Worm (Caenorhabditis elegans): ENCODE data around the gene C33G3.6.
A peak's percentile ranks its signal among the peaks of the same experiment; 100 is the strongest.

Gene C33G3.6

ce11 chrX:14115480-14116161 lies 31.5 kb upstream of the C33G3.6 start, which contains the start of gene F28H6.7 (continued):
- TF ChIP-seq madf-8 (GFP tag; conservative IDR thresholded peaks at IDR 0.05) (no peak), akir-1 (GFP tag; optimal IDR thresholded peaks at IDR 0.05) (no peak), ceh-79 (tag; optimal IDR thresholded peaks at IDR 0.05) (peak; percentile 27), lir-1 (GFP tag; conservative IDR thresholded peaks at IDR 0.05) (no peak), lsl-1 (GFP tag; optimal IDR thresholded peaks at IDR 0.05) (no peak), F37B4.10 (GFP tag; IDR thresholded peaks at IDR 0.05) (no peak), K12H6.12 (tag; optimal IDR thresholded peaks at IDR 0.05) (peak; percentile 21), sea-2 (GFP tag; IDR thresholded peaks at IDR 0.05) (no peak), ztf-22 (GFP tag; optimal IDR thresholded peaks at IDR 0.05) (no peak), mcd-1 (GFP tag; IDR thresholded peaks at IDR 0.05) (no peak; the same call in 1 of the 2 replicates), nhr-80 (tag; optimal IDR thresholded peaks at IDR 0.05) (peak; percentile 21), madf-10 (tag; optimal IDR thresholded peaks at IDR 0.05) (peak; percentile 50), pha-4 (tag; optimal IDR thresholded peaks at IDR 0.05) (no peak), D2030.7 (GFP tag; IDR thresholded peaks at IDR 0.05) (no peak; the same call in none of the 2 replicates), nhr-120 (GFP tag; IDR thresholded peaks at IDR 0.05) (no peak), die-1 (tag; optimal IDR thresholded peaks at IDR 0.05) (peak; percentile 82), atf-7 (tag; optimal IDR thresholded peaks at IDR 0.05) (peak; percentile 8), Y53G8AR.9 (GFP tag; conservative IDR thresholded peaks at IDR 0.05) (no peak), F49E8.2 (tag; optimal IDR thresholded peaks at IDR 0.05; ENCODE audit: insufficient read depth) (no peak), ztf-28 (GFP tag; IDR thresholded peaks at IDR 0.05) (peak; percentile 61; the same call in 1 of the 2 replicates), bed-2 (GFP tag; IDR thresholded peaks at IDR 0.05) (no peak), snpc-1.3 (tag; optimal IDR thresholded peaks at IDR 0.05; ENCODE audit: insufficient read depth) (no peak), lsy-27 (tag; optimal IDR thresholded peaks at IDR 0.05; ENCODE audit: borderline replicate concordance, insufficient read depth) (peak; percentile 62), T26A5.8 (tag; optimal IDR thresholded peaks at IDR 0.05) (no peak), xnd-1 (tag; optimal IDR thresholded peaks at IDR 0.05) (no peak), bed-1 (GFP tag; IDR thresholded peaks at IDR 0.05) (no peak), F57C9.4 (tag; optimal IDR thresholded peaks at IDR 0.05) (no peak), snpc-1.1 (tag; optimal IDR thresholded peaks at IDR 0.05; ENCODE audit: insufficient read depth) (peak; percentile 39), dpl-1 (GFP tag; optimal IDR thresholded peaks at IDR 0.05) (no peak), hlh-26 (GFP tag; conservative IDR thresholded peaks at IDR 0.05) (no peak), madf-6 (GFP tag; IDR thresholded peaks at IDR 0.05) (peak; percentile 46; the same call in 1 of the 2 replicates), aptf-2 (GFP tag; conservative IDR thresholded peaks at IDR 0.05) (no peak; the same call in 1 of the 2 replicates), hmg-20 (GFP tag; IDR thresholded peaks at IDR 0.05) (peak; percentile 76; the same call in 1 of the 2 replicates), B0035.1 (tag; optimal IDR thresholded peaks at IDR 0.05) (peak; percentile 49), cebp-1 (GFP tag; IDR thresholded peaks at IDR 0.05) (no peak), cebp-1 (tag; optimal IDR thresholded peaks at IDR 0.05) (no peak), mxl-1 (tag; optimal IDR thresholded peaks at IDR 0.05) (peak; percentile 58), nhr-179 (tag; optimal IDR thresholded peaks at IDR 0.05) (no peak), mel-28 (tag; optimal IDR thresholded peaks at IDR 0.05; ENCODE audit: borderline replicate concordance) (no peak), Y67H2A.10 (GFP tag; conservative IDR thresholded peaks at IDR 0.05) (no peak), ztf-25 (GFP tag; IDR thresholded peaks at IDR 0.05) (0 out of 2 replicates have a peak, but pooled peaks have one; percentile 65), ztf-6 (GFP tag; IDR thresholded peaks at IDR 0.05) (no peak), ztf-18 (tag; optimal IDR thresholded peaks at IDR 0.05) (peak; percentile 51), nfya-1 (tag; optimal IDR thresholded peaks at IDR 0.05; ENCODE audit: borderline replicate concordance, insufficient read depth) (no peak), sdz-38 (tag; optimal IDR thresholded peaks at IDR 0.05) (no peak), ztf-26 (tag; optimal IDR thresholded peaks at IDR 0.05) (peak; percentile 35), attf-5 (GFP tag; optimal IDR thresholded peaks at IDR 0.05) (no peak)
